Worm (Caenorhabditis elegans): ENCODE data around the gene rsp-5.

DNA sequence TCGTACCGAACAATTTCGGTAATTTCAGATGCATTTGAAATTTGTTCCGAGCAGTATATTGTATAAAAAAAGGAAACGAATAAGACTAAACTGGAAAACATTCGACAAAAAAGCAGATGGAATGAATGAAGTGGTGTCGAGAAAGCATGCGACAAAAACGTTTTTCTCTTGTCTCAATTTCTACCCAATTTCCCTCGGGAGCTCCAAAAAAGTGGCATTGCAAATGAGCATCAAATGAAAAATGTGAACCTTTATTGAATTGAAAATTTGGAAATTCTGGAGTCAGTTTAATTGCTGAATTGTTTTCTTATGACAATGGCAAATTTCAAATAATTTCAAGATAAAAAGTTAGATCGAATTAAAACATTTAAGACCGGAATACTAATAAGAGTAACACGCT, 10.2 kb downstream of the rsp-5 start, which contains the start of gene R05G9.5:
- TF ChIP-seq madf-3 (GFP tag; IDR thresholded peaks at IDR 0.05) = no peak
- TF ChIP-seq lin-26 (GFP tag; IDR thresholded peaks at IDR 0.05) = no peak
- no peak for TF ChIP-seq zim-3 (tag; optimal IDR thresholded peaks at IDR 0.05)
- TF ChIP-seq madf-10 (tag; optimal IDR thresholded peaks at IDR 0.05) = no peak
- no peak for TF ChIP-seq F57C9.4 (tag; optimal IDR thresholded peaks at IDR 0.05)
- no peak for TF ChIP-seq ztf-18 (tag; optimal IDR thresholded peaks at IDR 0.05)
- TF ChIP-seq F52B5.7 (tag; optimal IDR thresholded peaks at IDR 0.05) = no peak
- TF ChIP-seq nfya-1 (tag; optimal IDR thresholded peaks at IDR 0.05; ENCODE audit: borderline replicate concordance, insufficient read depth) = no peak
- no peak for TF ChIP-seq F39B2.1 (GFP tag; IDR thresholded peaks at IDR 0.05)
- TF ChIP-seq F55B11.4 (tag; optimal IDR thresholded peaks at IDR 0.05; ENCODE audit: borderline replicate concordance, insufficient read depth) = no peak
- no peak for TF ChIP-seq nfya-2 (GFP tag; IDR thresholded peaks at IDR 0.05)
- no peak for TF ChIP-seq rpc-1 (optimal IDR thresholded peaks at IDR 0.05)
- no peak for TF ChIP-seq rpc-1 (tag; optimal IDR thresholded peaks at IDR 0.05)
- no peak for TF ChIP-seq attf-5 (GFP tag; optimal IDR thresholded peaks at IDR 0.05)
- no peak for TF ChIP-seq F33H1.4 (GFP tag; IDR thresholded peaks at IDR 0.05)
